Worm (Caenorhabditis elegans): Measurements from ENCODE around the gene rbc-2.
A peak's percentile ranks its signal among the peaks of the same experiment; 100 is the strongest.

The rbc-2 gene

ce11 chrIII:2530313-2530712 is 1.8 kb upstream of the rbc-2 start, which contains the start of gene cone-1:
Gene cone-1, plus strand, starts transcription at chrIII:2530613.
- TF ChIP-seq fos-1 (tag; optimal IDR thresholded peaks at IDR 0.05) = no peak
- TF ChIP-seq sma-9 (GFP tag; optimal IDR thresholded peaks at IDR 0.05) = no peak
- no peak for TF ChIP-seq sma-9 (tag; optimal IDR thresholded peaks at IDR 0.05)
- no peak for TF ChIP-seq egl-27 (tag; optimal IDR thresholded peaks at IDR 0.05)
- no peak for TF ChIP-seq sma-3 (GFP tag; optimal IDR thresholded peaks at IDR 0.05)
- TF ChIP-seq unc-39 (tag; optimal IDR thresholded peaks at IDR 0.05) = no peak
- TF ChIP-seq unc-62 (GFP tag; optimal IDR thresholded peaks at IDR 0.05) = no peak
- no peak for TF ChIP-seq unc-55 (GFP tag; optimal IDR thresholded peaks at IDR 0.05)
- no peak for TF ChIP-seq ceh-82 (tag; optimal IDR thresholded peaks at IDR 0.05)
- TF ChIP-seq nhr-21 (tag; optimal IDR thresholded peaks at IDR 0.05) = no peak
- no peak for TF ChIP-seq ztf-1 (GFP tag; conservative IDR thresholded peaks at IDR 0.05)
- no peak for TF ChIP-seq C34F6.9 (tag; optimal IDR thresholded peaks at IDR 0.05)
- no peak for TF ChIP-seq lsy-2 (tag; optimal IDR thresholded peaks at IDR 0.05)
- no peak for TF ChIP-seq nhr-129 (tag; optimal IDR thresholded peaks at IDR 0.05)
- no peak for TF ChIP-seq ZK546.5 (tag; optimal IDR thresholded peaks at IDR 0.05)
- TF ChIP-seq peb-1 (tag; optimal IDR thresholded peaks at IDR 0.05) = no peak
- no peak for TF ChIP-seq nhr-237 (tag; optimal IDR thresholded peaks at IDR 0.05)
- no peak for TF ChIP-seq nhr-25 (tag; optimal IDR thresholded peaks at IDR 0.05)
- TF ChIP-seq mbf-1 (tag; optimal IDR thresholded peaks at IDR 0.05) = no peak

- no peak for TF ChIP-seq sem-4 (tag; optimal IDR thresholded peaks at IDR 0.05)
- no peak for TF ChIP-seq unc-62 (GFP tag; optimal IDR thresholded peaks at IDR 0.05)
- no peak for TF ChIP-seq nhr-11 (tag; optimal IDR thresholded peaks at IDR 0.05)
- TF ChIP-seq peb-1 (tag; optimal IDR thresholded peaks at IDR 0.05) = no peak
- TF ChIP-seq nhr-237 (tag; optimal IDR thresholded peaks at IDR 0.05) = no peak
- TF ChIP-seq nhr-21 (tag; optimal IDR thresholded peaks at IDR 0.05) = no peak
These were observed 13.0 kb downstream of the rbc-2 start for ce11 chrIII:2515461-2515860.

- TF ChIP-seq ztf-11 (tag; optimal IDR thresholded peaks at IDR 0.05) = no peak
- TF ChIP-seq unc-62 (GFP tag; optimal IDR thresholded peaks at IDR 0.05) = no peak
- TF ChIP-seq unc-55 (GFP tag; optimal IDR thresholded peaks at IDR 0.05) = no peak
- no peak for TF ChIP-seq nhr-12 (tag; optimal IDR thresholded peaks at IDR 0.05)
- TF ChIP-seq lin-13 (GFP tag; optimal IDR thresholded peaks at IDR 0.05) = no peak
- TF ChIP-seq ztf-1 (GFP tag; conservative IDR thresholded peaks at IDR 0.05) = no peak
- TF ChIP-seq nhr-77 (tag; optimal IDR thresholded peaks at IDR 0.05) = no peak
- TF ChIP-seq nhr-237 (tag; optimal IDR thresholded peaks at IDR 0.05) = no peak
These were observed 20.0 kb downstream of the rbc-2 start, which contains the start of gene Y54F10AM.6 for ce11 chrIII:2508518-2508917. Gene Y54F10AM.6, plus strand, starts transcription at chrIII:2508818.

DNA sequence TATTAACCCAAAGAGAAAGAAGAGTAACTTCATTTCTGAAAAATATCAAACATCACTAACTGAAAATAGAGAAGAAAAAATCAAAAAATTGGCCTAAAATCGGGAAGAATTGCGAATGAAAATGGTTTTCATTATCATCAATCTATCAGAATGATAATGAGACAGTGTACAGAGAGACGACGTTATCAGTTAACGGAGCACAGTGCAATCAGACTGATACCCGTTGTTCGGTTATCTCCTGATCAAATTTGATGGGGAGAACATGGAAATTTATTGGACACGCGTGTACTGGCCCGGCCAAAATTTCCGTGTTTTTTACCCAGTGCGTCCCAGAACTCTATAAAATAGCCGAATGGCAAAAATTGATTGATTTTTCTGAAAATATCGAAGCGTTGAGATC is 20.6 kb downstream of the rbc-2 start, which contains the start of gene Y54F10AM.8:
Gene Y54F10AM.8, minus strand, starts transcription at position 35 of the 400 bp plus-strand sequence.
- no peak for TF ChIP-seq nhr-10 (tag; optimal IDR thresholded peaks at IDR 0.05)
- peak; percentile 4 for TF ChIP-seq gmeb-1 (tag; optimal IDR thresholded peaks at IDR 0.05)
- TF ChIP-seq unc-62 (GFP tag; optimal IDR thresholded peaks at IDR 0.05) = no peak
- TF ChIP-seq fos-1 (tag; optimal IDR thresholded peaks at IDR 0.05) = peak; percentile 87
- peak; percentile 20 for TF ChIP-seq skn-1 (tag; optimal IDR thresholded peaks at IDR 0.05)

- no peak for TF ChIP-seq nhr-77 (tag; optimal IDR thresholded peaks at IDR 0.05)
- TF ChIP-seq alr-1 (tag; optimal IDR thresholded peaks at IDR 0.05) = no peak
- TF ChIP-seq mdl-1 (tag; optimal IDR thresholded peaks at IDR 0.05) = no peak
- no peak for TF ChIP-seq peb-1 (tag; optimal IDR thresholded peaks at IDR 0.05)
- no peak for TF ChIP-seq nhr-23 (tag; optimal IDR thresholded peaks at IDR 0.05)
- TF ChIP-seq fos-1 (tag; optimal IDR thresholded peaks at IDR 0.05) = no peak
- no peak for TF ChIP-seq sma-9 (GFP tag; optimal IDR thresholded peaks at IDR 0.05)
- TF ChIP-seq sma-9 (tag; optimal IDR thresholded peaks at IDR 0.05) = no peak
These were observed 22.0 kb downstream of the rbc-2 start for ce11 chrIII:2506463-2506862.

ce11 chrIII:2487046-2487760 is 41.3 kb downstream of the rbc-2 start, which contains the start of gene Y54F10AL.1:
Gene Y54F10AL.1, plus strand, starts transcription at chrIII:2487710.
- TF ChIP-seq blmp-1 (tag; optimal IDR thresholded peaks at IDR 0.05; ENCODE audit: insufficient read depth) = no peak
- TF ChIP-seq nhr-23 (tag; optimal IDR thresholded peaks at IDR 0.05) = no peak
- no peak for TF ChIP-seq alr-1 (tag; optimal IDR thresholded peaks at IDR 0.05)
- TF ChIP-seq lin-11 (tag; optimal IDR thresholded peaks at IDR 0.05) = no peak
- TF ChIP-seq Y55F3AM.14 (GFP tag; optimal IDR thresholded peaks at IDR 0.05) = no peak
- no peak for TF ChIP-seq ztf-1 (GFP tag; conservative IDR thresholded peaks at IDR 0.05)
- TF ChIP-seq mdl-1 (tag; optimal IDR thresholded peaks at IDR 0.05) = no peak
- TF ChIP-seq crh-2 (tag; optimal IDR thresholded peaks at IDR 0.05) = peak; percentile 58
- no peak for TF ChIP-seq nhr-10 (tag; optimal IDR thresholded peaks at IDR 0.05)
- no peak for TF ChIP-seq mab-5 (tag; optimal IDR thresholded peaks at IDR 0.05)
- peak; percentile 3 for TF ChIP-seq nhr-25 (tag; optimal IDR thresholded peaks at IDR 0.05)
- no peak for TF ChIP-seq ceh-82 (tag; optimal IDR thresholded peaks at IDR 0.05)
- TF ChIP-seq lsy-2 (tag; optimal IDR thresholded peaks at IDR 0.05) = peak; percentile 19 to 58
- TF ChIP-seq sem-4 (tag; optimal IDR thresholded peaks at IDR 0.05) = no peak
- TF ChIP-seq R02D3.7 (tag; optimal IDR thresholded peaks at IDR 0.05) = no peak
- TF ChIP-seq sma-3 (GFP tag; optimal IDR thresholded peaks at IDR 0.05) = no peak
- no peak for TF ChIP-seq egl-27 (tag; optimal IDR thresholded peaks at IDR 0.05)
- no peak for TF ChIP-seq ceh-16 (tag; optimal IDR thresholded peaks at IDR 0.05)
- TF ChIP-seq lin-13 (GFP tag; optimal IDR thresholded peaks at IDR 0.05) = no peak
- peak; percentile 16 for TF ChIP-seq gmeb-1 (tag; optimal IDR thresholded peaks at IDR 0.05)
- no peak for TF ChIP-seq nhr-11 (tag; optimal IDR thresholded peaks at IDR 0.05)
- no peak for TF ChIP-seq snpc-4 (tag; optimal IDR thresholded peaks at IDR 0.05)
- TF ChIP-seq nhr-237 (tag; optimal IDR thresholded peaks at IDR 0.05) = no peak
- no peak for TF ChIP-seq unc-39 (tag; optimal IDR thresholded peaks at IDR 0.05)
- no peak for TF ChIP-seq nhr-77 (tag; optimal IDR thresholded peaks at IDR 0.05)

Data from whole organism, L2 larva.